Fruit fly (Drosophila melanogaster) whole organism, wandering third instar larva: ENCODE results near the gene gzl.
A peak's percentile ranks its signal among the peaks of the same experiment; 100 is the strongest.

Experiments
- CG32264 ChIP-seq: fragments of 200-800 bp; sonication (Bioruptor generic); optimal IDR thresholded peaks from 2 replicates; lab custom pipeline; 2016; ENCODE audit warnings: missing biosample characterization, missing genetic modification characterization
- CG9705 ChIP-seq: fragments of 200-800 bp; sonication (Bioruptor generic); optimal IDR thresholded peaks from 2 replicates; lab custom pipeline; 2018; ENCODE audit warnings: missing biosample characterization, mild to moderate bottlenecking, missing genetic modification characterization
- Dfd ChIP-seq: fragments of >200 bp; optimal IDR thresholded peaks from 2 replicates; lab custom pipeline; 2017; ENCODE audit warnings: missing biosample characterization, missing genetic modification characterization
- Dif ChIP-seq: fragments of 200-275, 200-300 bp; sonication (Bioruptor generic); optimal IDR thresholded peaks from 2 replicates; lab custom pipeline; 2018; ENCODE audit warnings: missing biosample characterization, missing genetic modification characterization; ENCODE audit not compliant: partially characterized antibody
- GATAd ChIP-seq: sonication (Bioruptor generic); optimal IDR thresholded peaks from 2 replicates; lab custom pipeline; 2016; ENCODE audit warnings: missing biosample characterization, missing genetic modification characterization
- HLH106 ChIP-seq: fragments of 200-800 bp; optimal IDR thresholded peaks from 3 replicates; lab custom pipeline; 2019; ENCODE audit warnings: missing biosample characterization, mild to moderate bottlenecking, missing genetic modification characterization, moderate library complexity
- Hnf4 ChIP-seq: fragments of 200-800 bp; sonication (Bioruptor generic); optimal IDR thresholded peaks from 2 replicates; lab custom pipeline; 2016; ENCODE audit warnings: missing biosample characterization, mild to moderate bottlenecking, missing genetic modification characterization
- Hr78 ChIP-seq: fragments of >200 bp; optimal IDR thresholded peaks from 2 replicates; lab custom pipeline; 2017; ENCODE audit warnings: missing biosample characterization, missing genetic modification characterization
- Hr83 ChIP-seq: fragments of 200-300 bp; sonication (Bioruptor generic); optimal IDR thresholded peaks from 2 replicates; lab custom pipeline; 2016; ENCODE audit warnings: missing biosample characterization, mild to moderate bottlenecking, missing genetic modification characterization, moderate library complexity; ENCODE audit not compliant: poor library complexity, severe bottlenecking
- Jra ChIP-seq: sonication (Bioruptor generic); optimal IDR thresholded peaks from 2 replicates; lab custom pipeline; 2016; ENCODE audit warnings: missing biosample characterization, missing genetic modification characterization
- Mio ChIP-seq: sonication (Bioruptor generic); optimal IDR thresholded peaks from 2 replicates; lab custom pipeline; 2016; ENCODE audit warnings: missing biosample characterization, missing genetic modification characterization
- Myc ChIP-seq: fragments of >200 bp; optimal IDR thresholded peaks from 2 replicates; lab custom pipeline; 2017
- OdsH ChIP-seq: fragments of 200-800 bp; sonication (Bioruptor generic); optimal IDR thresholded peaks from 2 replicates; lab custom pipeline; 2016; ENCODE audit warnings: missing biosample characterization, mild to moderate bottlenecking, missing genetic modification characterization
- Rel ChIP-seq, 2 experiments: fragments of 200-800 bp; sonication (Bioruptor generic) in 1 of 2; optimal IDR thresholded peaks; 2 replicates in 1 of 2; 3 replicates in 1 of 2; lab custom pipeline; 2016 to 2019; ENCODE audit warnings: mild to moderate bottlenecking in 2 of 2, missing biosample characterization in 2 of 2, missing genetic modification characterization in 2 of 2, moderate library complexity in 1 of 2
- Sp1 ChIP-seq: fragments of 200-800 bp; sonication (Bioruptor generic); optimal IDR thresholded peaks from 3 replicates; lab custom pipeline; 2019; ENCODE audit warnings: missing biosample characterization, mild to moderate bottlenecking, missing genetic modification characterization, moderate library complexity
- Vsx2 ChIP-seq: fragments of 200-300, 225-300 bp; sonication (Bioruptor generic); optimal IDR thresholded peaks from 2 replicates; lab custom pipeline; 2018; ENCODE audit warnings: missing biosample characterization, missing genetic modification characterization; ENCODE audit not compliant: partially characterized antibody
- br ChIP-seq: fragments of 200-800 bp; sonication (Bioruptor generic); optimal IDR thresholded peaks from 2 replicates; lab custom pipeline; 2016; ENCODE audit warnings: missing biosample characterization, missing genetic modification characterization
- brk ChIP-seq: fragments of 200-800 bp; sonication (Bioruptor generic); optimal IDR thresholded peaks from 2 replicates; lab custom pipeline; 2016; ENCODE audit warnings: missing biosample characterization, mild to moderate bottlenecking, missing genetic modification characterization
- dl ChIP-seq, 2 experiments: fragments of 175-275, 200-275 bp in 1 of 2; fragments of 200-275 bp in 1 of 2; sonication (Bioruptor generic); optimal IDR thresholded peaks; lab custom pipeline; 2018; ENCODE audit warnings: mild to moderate bottlenecking in 2 of 2, missing biosample characterization in 2 of 2, missing genetic modification characterization in 2 of 2, moderate library complexity in 2 of 2; ENCODE audit not compliant: partially characterized antibody in 2 of 2, insufficient read depth in 1 of 2
- dmrt93B ChIP-seq: fragments of 200-800 bp; sonication (Bioruptor generic); optimal IDR thresholded peaks from 2 replicates; lab custom pipeline; 2018; ENCODE audit warnings: missing biosample characterization, mild to moderate bottlenecking, missing genetic modification characterization
- dsf ChIP-seq: sonication (Bioruptor generic); optimal IDR thresholded peaks from 2 replicates; lab custom pipeline; 2016; ENCODE audit warnings: missing biosample characterization, missing genetic modification characterization, borderline replicate concordance
- ey ChIP-seq: fragments of 200-800 bp; sonication (Bioruptor generic); optimal IDR thresholded peaks from 2 replicates; lab custom pipeline; 2016; ENCODE audit warnings: missing biosample characterization, missing genetic modification characterization
- foxo ChIP-seq, 2 experiments: fragments of 200-800 bp; sonication (Bioruptor generic); optimal IDR thresholded peaks; 2 replicates in 1 of 2; 3 replicates in 1 of 2; lab custom pipeline; 2016 to 2017; ENCODE audit warnings: missing biosample characterization in 2 of 2, missing genetic modification characterization in 2 of 2
- fru ChIP-seq: fragments of 200-800 bp; sonication (Bioruptor generic); optimal IDR thresholded peaks from 3 replicates; lab custom pipeline; 2016; ENCODE audit warnings: missing biosample characterization, mild to moderate bottlenecking, missing genetic modification characterization
- h ChIP-seq: fragments of 200-800 bp; sonication (Bioruptor generic); optimal IDR thresholded peaks from 3 replicates; lab custom pipeline; 2016; ENCODE audit warnings: missing biosample characterization, mild to moderate bottlenecking, missing genetic modification characterization
- lola ChIP-seq: fragments of >200 bp; optimal IDR thresholded peaks from 2 replicates; lab custom pipeline; 2017; ENCODE audit warnings: missing biosample characterization, missing genetic modification characterization
- pan ChIP-seq: fragments of >200 bp; optimal IDR thresholded peaks from 2 replicates; lab custom pipeline; 2017
- psq ChIP-seq: fragments of 200-800 bp; sonication (Bioruptor generic); optimal IDR thresholded peaks from 3 replicates; lab custom pipeline; 2017; ENCODE audit warnings: missing biosample characterization, mild to moderate bottlenecking, missing genetic modification characterization, moderate library complexity
- rgr ChIP-seq: fragments of 200-800 bp; sonication (Bioruptor generic); optimal IDR thresholded peaks from 3 replicates; lab custom pipeline; 2016; ENCODE audit warnings: missing biosample characterization, mild to moderate bottlenecking, missing genetic modification characterization
- sv ChIP-seq: fragments of 200-800 bp; sonication (Bioruptor generic); optimal IDR thresholded peaks from 3 replicates; lab custom pipeline; 2016; ENCODE audit warnings: missing biosample characterization, missing genetic modification characterization
- tai ChIP-seq: sonication (Bioruptor generic); optimal IDR thresholded peaks from 2 replicates; lab custom pipeline; 2016; ENCODE audit warnings: missing biosample characterization, missing genetic modification characterization
- usp ChIP-seq: fragments of >200 bp; optimal IDR thresholded peaks from 2 replicates; lab custom pipeline; 2017; ENCODE audit warnings: missing biosample characterization, missing genetic modification characterization
- woc ChIP-seq: sonication (Bioruptor generic); optimal IDR thresholded peaks from 2 replicates; lab custom pipeline; 2016; ENCODE audit warnings: missing biosample characterization, mild to moderate bottlenecking, missing genetic modification characterization

Gene gzl

DNA sequence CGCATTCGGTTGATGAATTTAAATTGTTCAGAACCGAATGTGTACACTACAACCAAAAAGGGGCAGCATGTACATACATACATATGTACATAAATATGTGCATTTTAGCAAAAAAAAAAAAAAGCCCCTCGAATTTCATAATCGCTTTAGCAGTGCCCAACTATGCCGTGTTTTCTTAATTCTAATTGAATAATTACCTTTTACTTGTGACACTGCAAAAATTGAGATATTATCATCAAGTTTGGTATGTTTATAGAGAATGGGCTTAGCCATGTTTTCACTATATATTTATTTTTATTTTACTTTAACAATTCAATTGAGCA lies 18.8 kb downstream of the gzl start:
- TF ChIP-seq CG9705 (GFP tag; lab: Kevin White, UChicago), result no peak
- peak; percentile 17 for TF ChIP-seq HLH106 (tag; lab: Kevin White, UChicago)
- TF ChIP-seq ey (GFP tag; lab: Kevin White, UChicago), result peak; percentile 9
- no peak for TF ChIP-seq brk (GFP tag; lab: Kevin White, UChicago)
- TF ChIP-seq dl (GFP tag; optimal IDR thresholded peaks at IDR 0.05; lab: Kevin White, UChicago; ENCODE audit: insufficient read depth in 1 of 2, partially characterized antibody in 2 of 2), result no peak
- no peak for TF ChIP-seq Hr83 (GFP tag; lab: Kevin White, UChicago)
- TF ChIP-seq pan (lab: Kevin White, UChicago), result no peak
- TF ChIP-seq OdsH (GFP tag; lab: Kevin White, UChicago), result no peak
- TF ChIP-seq rgr (GFP tag; lab: Kevin White, UChicago), result peak; percentile 30
- peak; percentile 42 for TF ChIP-seq fru (GFP tag; lab: Kevin White, UChicago)
- peak in 1 of 2 experiments; percentile 3 for TF ChIP-seq foxo (GFP tag; optimal IDR thresholded peaks at IDR 0.05; lab: Kevin White, UChicago)

DNA sequence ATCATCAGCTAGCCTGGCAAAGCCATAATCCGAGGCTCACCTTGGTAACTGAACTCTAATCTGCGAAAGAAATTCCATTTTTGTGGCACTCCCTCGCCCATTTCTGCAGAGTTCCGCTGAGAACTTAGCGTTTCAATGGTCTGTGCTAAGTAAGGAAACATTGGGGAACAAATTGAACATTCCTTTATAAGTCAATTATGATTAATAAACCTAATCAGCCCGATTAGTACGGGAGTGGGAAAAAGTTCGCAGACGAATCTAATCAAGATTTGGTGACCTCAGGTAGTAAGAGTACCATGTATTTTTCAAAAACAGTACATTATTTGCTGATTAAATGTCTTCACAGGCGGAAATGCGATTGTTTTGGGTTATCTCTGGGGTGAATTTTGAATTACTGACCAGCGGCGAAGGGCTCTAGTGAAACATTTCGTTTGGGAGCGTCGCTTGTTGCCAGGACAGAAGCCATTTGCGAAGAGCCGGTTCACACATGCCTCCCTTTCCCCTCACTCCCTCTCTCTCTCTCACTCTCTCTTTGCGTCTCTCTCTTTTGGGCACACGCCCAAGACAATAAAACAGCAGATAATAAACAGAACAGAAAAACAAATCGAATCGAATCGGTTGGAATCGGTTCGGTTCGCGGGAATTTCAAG lies 19.9 kb downstream of the gzl start:
- TF ChIP-seq Myc (lab: Kevin White, UChicago), result no peak
- TF ChIP-seq Dfd, result no peak
- TF ChIP-seq h (GFP tag; lab: Kevin White, UChicago), result peak; percentile 76
- TF ChIP-seq fru (GFP tag; lab: Kevin White, UChicago), result no peak
- TF ChIP-seq Jra (GFP tag; lab: Kevin White, UChicago), result no peak
- no peak for TF ChIP-seq HLH106 (tag; lab: Kevin White, UChicago)
- TF ChIP-seq Dif (GFP tag; lab: Kevin White, UChicago), result peak; percentile 43
- TF ChIP-seq tai (GFP tag; lab: Kevin White, UChicago), result no peak
- no peak for TF ChIP-seq Rel (GFP tag; optimal IDR thresholded peaks at IDR 0.05; lab: Kevin White, UChicago)
- peak; percentile 22 for TF ChIP-seq Rel (tag; optimal IDR thresholded peaks at IDR 0.05; lab: Kevin White, UChicago)
- no peak for TF ChIP-seq Sp1 (GFP tag; lab: Kevin White, UChicago)
- peak; percentile 48 for TF ChIP-seq psq (GFP tag; lab: Kevin White, UChicago)
- no peak for TF ChIP-seq CG32264 (GFP tag; lab: Kevin White, UChicago)
- TF ChIP-seq lola, result no peak
- peak in 1 of 2 experiments; percentile 10 for TF ChIP-seq foxo (GFP tag; optimal IDR thresholded peaks at IDR 0.05; lab: Kevin White, UChicago)
- no peak for TF ChIP-seq dl (GFP tag; optimal IDR thresholded peaks at IDR 0.05; lab: Kevin White, UChicago; ENCODE audit: insufficient read depth in 1 of 2, partially characterized antibody in 2 of 2)

DNA sequence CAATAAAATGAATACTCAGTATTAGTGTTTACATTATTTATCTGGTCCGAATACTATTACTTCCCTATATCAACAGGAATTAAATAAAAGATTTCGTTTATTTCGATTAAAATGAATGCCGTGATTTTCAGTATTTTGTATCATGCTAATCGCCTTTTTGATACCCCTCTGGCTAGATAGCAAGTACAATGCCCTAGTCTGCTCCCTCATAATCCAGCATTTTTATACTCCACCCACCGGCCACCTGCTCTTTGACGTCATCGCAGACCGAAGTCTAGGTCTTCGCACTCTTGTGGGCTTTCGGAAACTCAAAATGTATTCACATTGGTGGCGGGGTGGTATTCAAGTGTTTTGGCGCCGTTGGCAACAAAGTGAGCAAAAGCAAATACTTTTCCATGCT lies 21.0 kb downstream of the gzl start:
- TF ChIP-seq Rel (GFP tag; optimal IDR thresholded peaks at IDR 0.05; lab: Kevin White, UChicago) (no peak), Rel (tag; optimal IDR thresholded peaks at IDR 0.05; lab: Kevin White, UChicago) (peak; percentile 34), tai (GFP tag; lab: Kevin White, UChicago) (no peak), GATAd (GFP tag; lab: Kevin White, UChicago) (no peak), Dfd (no peak)

DNA sequence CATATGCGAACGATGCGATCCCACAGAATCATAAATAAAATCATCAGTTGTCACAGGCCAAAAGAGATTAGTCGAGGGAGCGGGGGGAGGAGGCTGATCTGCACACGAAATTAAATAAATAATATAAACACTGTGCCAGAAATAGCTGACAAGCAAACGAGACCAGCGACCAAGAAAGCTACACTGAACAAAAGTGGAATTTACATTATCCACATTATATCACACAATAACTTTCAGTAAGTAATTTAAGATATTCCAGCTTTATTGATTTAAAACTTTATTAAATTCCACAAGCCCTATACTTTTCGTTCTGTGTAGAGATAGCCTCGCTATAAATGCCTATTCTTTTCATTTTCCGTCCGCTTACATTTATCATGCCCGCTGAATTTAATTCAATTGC lies 21.5 kb downstream of the gzl start:
- TF ChIP-seq foxo (GFP tag; optimal IDR thresholded peaks at IDR 0.05; lab: Kevin White, UChicago) (peak in 1 of 2 experiments; percentile 77), dsf (peak; percentile 53), sv (GFP tag; lab: Kevin White, UChicago) (peak; percentile 75), rgr (GFP tag; lab: Kevin White, UChicago) (peak; percentile 83), Mio (no peak), h (GFP tag; lab: Kevin White, UChicago) (peak; percentile 81), lola (no peak), woc (GFP tag; lab: Kevin White, UChicago) (peak; percentile 38), psq (GFP tag; lab: Kevin White, UChicago) (peak; percentile 59), CG32264 (GFP tag; lab: Kevin White, UChicago) (peak; percentile 34), Dif (GFP tag; lab: Kevin White, UChicago) (no peak), Hr83 (GFP tag; lab: Kevin White, UChicago) (no peak), OdsH (GFP tag; lab: Kevin White, UChicago) (peak; percentile 80), Vsx2 (no peak), Hnf4 (GFP tag; lab: Kevin White, UChicago) (peak; percentile 76), usp (GFP tag; lab: Kevin White, UChicago) (no peak), ey (GFP tag; lab: Kevin White, UChicago) (peak; percentile 84), br (GFP tag; lab: Kevin White, UChicago) (peak; percentile 77), Jra (GFP tag; lab: Kevin White, UChicago) (peak; percentile 69), dmrt93B (peak; percentile 60), Dfd (no peak), fru (GFP tag; lab: Kevin White, UChicago) (peak; percentile 79), brk (GFP tag; lab: Kevin White, UChicago) (peak; percentile 60), tai (GFP tag; lab: Kevin White, UChicago) (peak; percentile 77), HLH106 (tag; lab: Kevin White, UChicago) (peak; percentile 66), Sp1 (GFP tag; lab: Kevin White, UChicago) (peak; percentile 45), dl (GFP tag; optimal IDR thresholded peaks at IDR 0.05; lab: Kevin White, UChicago; ENCODE audit: insufficient read depth in 1 of 2, partially characterized antibody in 2 of 2) (no peak), Rel (GFP tag; optimal IDR thresholded peaks at IDR 0.05; lab: Kevin White, UChicago) (no peak), Rel (tag; optimal IDR thresholded peaks at IDR 0.05; lab: Kevin White, UChicago) (no peak), Hr78 (GFP tag; lab: Kevin White, UChicago) (no peak), pan (lab: Kevin White, UChicago) (no peak)
